Worm (Caenorhabditis elegans): ENCODE measurements around the gene B0336.7.

Gene B0336.7

DNA sequence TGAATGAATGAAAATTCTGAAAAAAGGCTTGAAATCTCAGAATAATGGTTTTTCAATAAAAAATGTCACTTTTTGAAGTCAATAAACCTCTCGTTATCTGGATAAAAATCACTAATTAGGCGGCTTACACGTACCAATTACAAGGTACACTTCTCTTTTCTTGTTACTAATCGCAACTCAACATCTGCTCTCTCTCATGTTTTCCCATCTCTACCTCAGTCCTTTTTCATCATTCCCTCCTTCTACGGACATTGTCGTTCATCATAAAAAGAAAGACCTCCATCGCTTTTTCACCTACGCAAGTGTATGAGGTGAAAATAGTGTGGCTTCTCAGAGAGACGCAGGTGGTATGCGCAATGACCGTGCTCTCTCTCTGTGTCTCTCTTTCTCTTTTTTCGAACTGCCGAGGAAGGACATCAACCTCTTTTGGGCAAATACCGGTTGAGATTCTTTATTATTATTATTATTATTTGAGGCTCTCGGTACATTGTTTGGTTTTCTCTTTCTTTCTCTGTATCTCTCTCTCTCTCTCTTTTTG lies 29.1 kb downstream of the B0336.7 start:
- TF ChIP-seq hmg-4 (GFP tag; optimal IDR thresholded peaks at IDR 0.05) (peak; percentile 1), flt-1 (GFP tag; IDR thresholded peaks at IDR 0.05) (no peak), tbx-11 (GFP tag; IDR thresholded peaks at IDR 0.05) (0 out of 2 replicates have a peak, but pooled peaks have one; percentile 13)

DNA sequence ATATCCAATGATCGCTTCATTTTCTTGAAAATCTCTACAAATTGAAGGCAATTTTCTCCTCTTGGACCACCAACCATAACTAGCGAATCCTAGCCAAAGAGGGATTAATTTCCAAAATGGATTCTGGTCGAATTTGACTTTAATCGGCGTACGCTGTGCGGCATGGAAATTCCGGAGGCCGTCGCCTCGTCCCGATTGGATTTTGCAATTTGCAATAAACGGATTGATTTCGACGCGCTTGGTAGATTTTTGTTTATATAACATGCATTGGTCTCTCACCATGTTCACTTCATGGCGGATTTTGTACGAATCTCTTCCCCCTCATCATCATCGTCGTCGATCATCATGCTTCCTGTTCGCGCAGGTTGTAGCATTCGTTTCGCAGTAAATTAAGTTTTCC lies 31.5 kb downstream of the B0336.7 start:
- TF ChIP-seq ceh-13 (GFP tag; optimal IDR thresholded peaks at IDR 0.05): no peak
- no peak for TF ChIP-seq pes-1 (GFP tag; IDR thresholded peaks at IDR 0.05)
- no peak for TF ChIP-seq ama-1 (optimal IDR thresholded peaks at IDR 0.05)
- no peak for TF ChIP-seq ceh-36 (tag; optimal IDR thresholded peaks at IDR 0.05)
- TF ChIP-seq tra-4 (tag; optimal IDR thresholded peaks at IDR 0.05): no peak
- no peak for TF ChIP-seq sea-1 (GFP tag; conservative IDR thresholded peaks at IDR 0.05)
- no peak for TF ChIP-seq ets-7 (tag; optimal IDR thresholded peaks at IDR 0.05)

DNA sequence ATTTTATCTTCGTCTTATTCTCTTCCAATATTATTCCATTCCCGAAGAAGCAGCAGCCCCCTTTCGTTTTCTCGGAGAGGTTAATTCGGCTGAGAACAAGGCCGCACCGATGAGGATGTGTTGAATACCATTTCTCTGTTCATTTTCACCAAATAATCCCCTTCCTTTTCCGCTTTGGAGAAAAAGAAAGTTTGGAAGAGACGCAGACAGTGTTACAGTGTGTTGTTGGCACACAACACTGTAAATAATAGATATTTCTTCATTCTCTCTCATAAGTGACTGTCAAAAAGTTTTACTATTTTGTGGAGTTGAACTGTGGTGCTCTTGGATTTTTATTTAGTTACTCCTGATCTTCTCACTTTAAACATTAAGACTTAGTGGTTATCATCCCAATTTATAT lies 31.9 kb downstream of the B0336.7 start:
- TF ChIP-seq ceh-36 (tag; optimal IDR thresholded peaks at IDR 0.05) (no peak), ceh-13 (GFP tag; optimal IDR thresholded peaks at IDR 0.05) (no peak), flt-1 (GFP tag; IDR thresholded peaks at IDR 0.05) (no peak), tbx-37 (GFP tag; conservative IDR thresholded peaks at IDR 0.05) (no peak), hmbx-1 (tag; optimal IDR thresholded peaks at IDR 0.05) (no peak), F13C5.2 (tag; optimal IDR thresholded peaks at IDR 0.05) (no peak), tra-4 (tag; optimal IDR thresholded peaks at IDR 0.05) (no peak), sea-1 (GFP tag; conservative IDR thresholded peaks at IDR 0.05) (no peak), hnd-1 (tag; optimal IDR thresholded peaks at IDR 0.05) (no peak), ets-7 (tag; optimal IDR thresholded peaks at IDR 0.05) (no peak), pes-1 (GFP tag; IDR thresholded peaks at IDR 0.05) (no peak), B0310.2 (tag; optimal IDR thresholded peaks at IDR 0.05) (no peak), ama-1 (optimal IDR thresholded peaks at IDR 0.05) (no peak), hmg-4 (GFP tag; optimal IDR thresholded peaks at IDR 0.05) (no peak), scrt-1 (GFP tag; IDR thresholded peaks at IDR 0.05) (no peak), aly-1 (tag; optimal IDR thresholded peaks at IDR 0.05) (no peak), tbx-11 (GFP tag; IDR thresholded peaks at IDR 0.05) (no peak)

DNA sequence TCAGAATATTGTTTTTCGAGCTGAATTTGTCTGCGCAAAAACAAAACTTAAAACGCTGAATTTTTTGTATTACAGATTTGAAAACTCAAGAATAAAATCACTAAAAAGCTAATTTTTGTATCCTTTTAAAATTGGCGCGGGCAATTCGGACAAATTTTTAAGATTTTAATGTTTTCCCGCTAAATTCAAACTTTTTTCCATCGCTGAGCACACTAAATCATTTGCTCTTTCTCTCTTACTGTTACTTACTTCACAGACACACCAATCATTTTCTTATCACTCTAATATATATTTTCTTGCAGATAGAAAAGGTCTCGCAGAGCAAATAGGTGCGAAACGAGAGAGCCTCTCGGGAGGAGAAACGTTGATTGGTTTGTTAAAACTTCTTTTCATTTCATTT lies 33.2 kb downstream of the B0336.7 start, which contains the start of gene par-3:
par-3 (plus strand) TSS at position 301 of the 400 bp plus-strand sequence.
- TF ChIP-seq tbx-37 (GFP tag; conservative IDR thresholded peaks at IDR 0.05) (no peak), hnd-1 (tag; optimal IDR thresholded peaks at IDR 0.05) (no peak), ets-7 (tag; optimal IDR thresholded peaks at IDR 0.05) (no peak), scrt-1 (GFP tag; IDR thresholded peaks at IDR 0.05) (no peak), sea-1 (GFP tag; conservative IDR thresholded peaks at IDR 0.05) (no peak), ama-1 (optimal IDR thresholded peaks at IDR 0.05) (no peak), hmbx-1 (tag; optimal IDR thresholded peaks at IDR 0.05) (no peak), ceh-13 (GFP tag; optimal IDR thresholded peaks at IDR 0.05) (no peak)

DNA sequence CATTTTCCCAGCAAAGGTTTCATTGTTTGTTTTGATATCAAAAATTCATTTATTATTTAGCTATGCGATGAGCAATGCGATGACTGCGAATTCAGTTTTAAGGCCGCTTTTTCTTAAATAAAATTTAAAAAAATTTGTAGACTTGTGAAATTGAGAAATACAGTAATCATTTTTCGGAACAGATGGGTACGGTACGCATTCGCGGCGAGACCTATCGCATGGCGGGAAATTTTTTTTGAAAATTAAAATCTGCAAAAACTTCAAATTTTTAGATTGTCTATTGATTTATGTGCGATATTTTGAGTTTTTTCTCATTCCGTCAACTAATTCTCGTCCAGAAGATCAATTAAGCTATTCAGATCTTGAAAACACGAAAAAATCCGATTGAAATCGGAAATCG lies 33.6 kb downstream of the B0336.7 start:
- no peak for TF ChIP-seq hmg-4 (GFP tag; optimal IDR thresholded peaks at IDR 0.05)
- no peak for TF ChIP-seq B0310.2 (tag; optimal IDR thresholded peaks at IDR 0.05)
- no peak for TF ChIP-seq aly-1 (tag; optimal IDR thresholded peaks at IDR 0.05)
- TF ChIP-seq hmbx-1 (tag; optimal IDR thresholded peaks at IDR 0.05): no peak
- TF ChIP-seq ama-1 (optimal IDR thresholded peaks at IDR 0.05): no peak
- no peak for TF ChIP-seq flt-1 (GFP tag; IDR thresholded peaks at IDR 0.05)
- TF ChIP-seq ceh-13 (GFP tag; optimal IDR thresholded peaks at IDR 0.05): no peak
- TF ChIP-seq pes-1 (GFP tag; IDR thresholded peaks at IDR 0.05): no peak
- TF ChIP-seq tra-4 (tag; optimal IDR thresholded peaks at IDR 0.05): no peak
- TF ChIP-seq tbx-11 (GFP tag; IDR thresholded peaks at IDR 0.05): no peak
- no peak for TF ChIP-seq ceh-36 (tag; optimal IDR thresholded peaks at IDR 0.05)
- TF ChIP-seq hnd-1 (tag; optimal IDR thresholded peaks at IDR 0.05): no peak

DNA sequence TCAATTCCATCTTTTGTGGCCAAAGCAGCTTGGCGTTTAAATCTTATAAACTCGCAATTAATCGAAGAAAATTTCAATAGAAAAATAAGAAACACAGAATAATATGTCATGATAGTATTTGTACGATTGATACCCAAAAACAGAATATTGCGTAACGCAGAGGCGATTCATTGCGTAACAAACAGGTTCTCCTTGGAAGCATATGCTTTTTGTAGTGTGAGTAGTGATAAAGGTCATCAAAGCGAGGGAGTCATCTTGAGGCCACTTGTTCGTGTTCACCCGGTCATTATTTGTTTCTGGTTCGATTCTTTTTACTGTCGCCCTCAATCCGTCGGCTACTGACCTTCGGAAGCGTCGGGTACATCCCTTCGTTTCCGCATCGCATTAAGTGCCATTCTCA lies 36.2 kb downstream of the B0336.7 start, which contains the start of gene F54E7.6:
F54E7.6 (minus strand) TSS at position 110 of the 400 bp plus-strand sequence.
- no peak for TF ChIP-seq sea-1 (GFP tag; conservative IDR thresholded peaks at IDR 0.05)
- TF ChIP-seq flt-1 (GFP tag; IDR thresholded peaks at IDR 0.05): no peak
- TF ChIP-seq ceh-13 (GFP tag; optimal IDR thresholded peaks at IDR 0.05): no peak
- no peak for TF ChIP-seq ets-7 (tag; optimal IDR thresholded peaks at IDR 0.05)
- no peak for TF ChIP-seq scrt-1 (GFP tag; IDR thresholded peaks at IDR 0.05)
- TF ChIP-seq hmg-4 (GFP tag; optimal IDR thresholded peaks at IDR 0.05): no peak
- TF ChIP-seq hmbx-1 (tag; optimal IDR thresholded peaks at IDR 0.05): no peak
- no peak for TF ChIP-seq aly-1 (tag; optimal IDR thresholded peaks at IDR 0.05)
- TF ChIP-seq F13C5.2 (tag; optimal IDR thresholded peaks at IDR 0.05): no peak
- TF ChIP-seq pes-1 (GFP tag; IDR thresholded peaks at IDR 0.05): no peak
- no peak for TF ChIP-seq ceh-36 (tag; optimal IDR thresholded peaks at IDR 0.05)
- no peak for TF ChIP-seq ama-1 (optimal IDR thresholded peaks at IDR 0.05)
- TF ChIP-seq hnd-1 (tag; optimal IDR thresholded peaks at IDR 0.05): no peak

DNA sequence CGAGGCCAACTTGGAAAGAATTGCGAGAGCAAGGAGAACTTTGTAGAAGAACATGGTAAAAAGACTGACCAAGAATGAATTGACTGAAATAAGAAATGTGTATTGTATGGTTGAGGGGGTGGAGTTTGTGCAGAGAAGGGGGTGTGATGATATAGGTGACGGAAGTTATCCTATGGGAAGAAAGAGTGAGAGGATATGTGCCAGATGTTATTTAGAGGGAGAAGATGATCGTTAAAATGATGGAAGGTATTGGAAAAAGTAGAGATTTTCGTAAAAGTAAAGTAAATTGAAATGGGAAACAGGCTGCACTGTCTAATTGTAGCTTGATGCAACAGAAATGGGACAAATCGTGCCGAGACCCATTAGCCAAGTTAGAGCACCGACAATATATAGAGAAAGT lies 40.2 kb downstream of the B0336.7 start, which contains the start of gene sdz-21:
sdz-21 (minus strand) TSS at position 101 of the 400 bp plus-strand sequence.
- no peak for TF ChIP-seq ets-7 (tag; optimal IDR thresholded peaks at IDR 0.05)

DNA sequence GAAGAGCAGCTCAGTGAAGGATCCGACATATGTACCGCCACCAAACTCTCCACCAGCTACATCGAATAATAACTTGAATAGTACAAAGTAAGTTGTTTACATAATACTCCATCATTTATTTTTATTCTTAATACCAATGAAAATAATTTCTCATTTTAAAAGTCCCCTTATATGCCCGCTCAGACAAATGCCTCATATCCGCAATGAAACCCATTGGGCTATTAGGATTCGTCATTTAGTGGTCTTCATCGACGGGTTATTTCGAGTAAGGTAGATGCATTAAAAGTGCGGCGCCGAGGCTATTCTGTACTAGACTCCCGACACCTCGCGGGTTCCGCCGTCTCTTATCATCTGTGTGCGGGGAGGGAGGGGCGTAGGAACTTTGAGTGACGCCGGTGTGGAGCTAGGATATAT lies 43.5 kb downstream of the B0336.7 start:
- TF ChIP-seq sea-1 (GFP tag; conservative IDR thresholded peaks at IDR 0.05): no peak
- TF ChIP-seq pes-1 (GFP tag; IDR thresholded peaks at IDR 0.05): 0 out of 2 replicates have a peak, but pooled peaks have one; percentile 29
- no peak for TF ChIP-seq ceh-13 (GFP tag; optimal IDR thresholded peaks at IDR 0.05)

Data from whole organism, early embryonic.